Fruit fly (Drosophila melanogaster): ENCODE measurements around the gene Iml1.

DNA sequence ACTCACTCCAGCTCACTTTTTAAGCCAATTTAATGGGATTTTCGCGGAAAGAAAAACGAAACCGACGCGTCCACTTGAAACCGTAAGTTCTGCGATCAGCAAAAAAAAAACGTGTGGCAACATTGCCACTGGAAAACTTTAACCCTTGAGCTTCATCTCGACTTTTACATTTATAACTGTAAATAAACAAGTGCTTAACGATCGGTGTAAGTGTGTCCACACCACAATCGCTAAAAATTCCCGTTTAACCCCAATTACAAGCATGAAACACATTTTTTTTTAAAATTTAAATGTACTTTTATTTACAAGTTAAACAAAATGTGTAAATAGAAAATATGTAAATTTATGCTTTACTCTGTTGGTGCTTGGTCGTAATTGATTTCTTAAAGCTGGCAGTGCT lies 58.7 kb downstream of the Iml1 start, which contains the start of gene Ptp61F:
- no peak for TF ChIP-seq CG10348 (GFP tag; IDR thresholded peaks at IDR 0.05)
- no peak for TF ChIP-seq CG9948 (tag; optimal IDR thresholded peaks at IDR 0.05)
- TF ChIP-seq EcR (GFP tag; optimal IDR thresholded peaks at IDR 0.05), result no peak
- TF ChIP-seq D1 (tag; optimal IDR thresholded peaks at IDR 0.05), result no peak
- no peak for TF ChIP-seq CG15710 (tag; optimal IDR thresholded peaks at IDR 0.05)
- TF ChIP-seq fd96Ca (GFP tag; IDR thresholded peaks at IDR 0.05), result no peak
- no peak for TF ChIP-seq gl (tag; optimal IDR thresholded peaks at IDR 0.05)
- no peak for TF ChIP-seq CG12605 (GFP tag; IDR thresholded peaks at IDR 0.05)
- no peak for TF ChIP-seq Snoo (tag; optimal IDR thresholded peaks at IDR 0.05)
- TF ChIP-seq CG34367 (tag; optimal IDR thresholded peaks at IDR 0.05), result no peak
- no peak for TF ChIP-seq CG32121 (GFP tag; IDR thresholded peaks at IDR 0.05)
